Fruit fly (Drosophila melanogaster) ovary, adult (tissue): Measurements from ENCODE around the gene Ptp61F.

Experiments used
- CG17801 ChIP-seq: fragments of 200-800 bp; optimal IDR thresholded peaks from 2 replicates; lab custom pipeline; 2019; ENCODE audit warnings: missing biosample characterization, mild to moderate bottlenecking, missing genetic modification characterization, moderate library complexity; ENCODE audit not compliant: partially characterized antibody

Gene Ptp61F

DNA sequence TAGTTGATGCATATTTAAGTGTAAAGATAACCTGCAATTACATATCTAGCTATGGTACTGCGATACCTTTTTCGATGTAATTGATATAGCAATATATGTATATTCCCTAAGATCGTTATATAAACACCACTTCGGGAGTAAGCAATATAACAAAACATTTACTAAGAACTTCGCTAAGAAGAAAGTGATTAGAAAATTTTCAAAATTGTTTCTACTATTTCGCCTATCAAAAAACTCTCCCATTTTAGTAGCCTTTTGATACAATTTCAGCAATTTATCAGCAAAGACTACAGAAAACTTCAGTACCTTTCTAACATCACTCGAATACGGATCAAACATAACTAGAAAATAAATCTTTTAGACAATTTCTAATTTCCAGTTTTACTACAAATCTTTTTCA is 2.3 kb upstream of the Ptp61F start, which contains the start of gene robl62A:
Gene robl62A (plus strand): TSS at position 301 of the 400 bp plus-strand sequence.
- no peak for TF ChIP-seq CG17801 (GFP tag; lab: Kevin White, UChicago)

DNA sequence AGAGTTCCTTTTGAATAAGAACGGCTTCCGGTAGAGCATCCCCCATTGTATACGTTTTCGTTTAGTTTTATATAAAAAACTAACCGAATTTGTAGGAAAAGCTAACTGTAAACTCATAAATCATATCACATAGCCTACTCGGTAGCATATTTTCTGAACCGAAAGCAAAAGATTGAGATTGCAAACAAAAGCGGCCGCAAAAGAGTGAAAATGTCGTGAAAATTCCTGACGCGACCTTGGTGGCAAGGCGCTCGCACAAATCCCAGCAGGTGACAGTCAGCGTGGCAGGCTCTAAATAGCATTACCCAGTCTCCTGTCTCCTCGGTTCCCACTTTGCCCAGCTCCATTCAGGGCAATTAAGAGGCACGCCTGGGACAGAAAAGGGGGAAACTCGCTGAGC is 3.1 kb downstream of the Ptp61F start, which contains the start of gene Naa30B:
Gene Naa30B (minus strand): TSS at position 101 of the 400 bp plus-strand sequence.
- TF ChIP-seq CG17801 (GFP tag; lab: Kevin White, UChicago): no peak

DNA sequence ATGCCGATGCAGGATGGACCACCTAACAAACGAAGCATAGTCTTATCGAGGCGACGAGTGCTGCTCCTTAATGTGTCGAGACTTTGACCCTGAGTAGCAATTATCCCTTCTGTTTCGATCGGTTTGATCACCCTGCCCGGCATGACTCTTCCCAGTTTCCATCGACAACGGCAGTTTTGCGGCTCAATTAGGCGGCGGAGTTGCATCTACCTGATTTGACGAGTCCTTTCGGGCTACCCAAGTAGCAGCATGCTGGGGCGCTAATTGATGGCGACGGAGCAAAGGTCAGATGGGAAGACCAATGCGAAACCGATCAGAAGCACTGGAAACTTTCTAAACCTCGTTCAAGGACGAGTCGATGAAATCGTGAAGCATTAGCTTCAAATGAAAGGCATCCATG is 4.0 kb downstream of the Ptp61F start:
- TF ChIP-seq CG17801 (GFP tag; lab: Kevin White, UChicago): no peak

DNA sequence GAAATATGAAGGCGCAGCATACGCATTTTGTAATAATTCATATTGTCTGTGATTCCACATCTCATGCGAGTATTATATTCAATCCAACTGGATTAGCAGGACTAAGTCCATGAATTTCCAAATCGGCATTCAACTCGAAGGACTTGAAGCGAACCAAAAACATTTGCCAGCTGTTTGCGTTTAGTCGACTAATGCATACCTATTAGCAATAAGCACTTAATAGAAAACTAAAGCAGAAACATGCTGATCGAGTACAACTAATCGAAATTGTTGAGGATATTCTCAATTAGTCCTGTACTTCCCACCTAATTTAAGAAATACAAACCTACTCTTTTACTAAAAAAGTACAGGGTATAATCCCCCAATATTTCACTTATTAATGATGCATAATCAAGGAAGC is 5.8 kb downstream of the Ptp61F start:
- TF ChIP-seq CG17801 (GFP tag; lab: Kevin White, UChicago): no peak

DNA sequence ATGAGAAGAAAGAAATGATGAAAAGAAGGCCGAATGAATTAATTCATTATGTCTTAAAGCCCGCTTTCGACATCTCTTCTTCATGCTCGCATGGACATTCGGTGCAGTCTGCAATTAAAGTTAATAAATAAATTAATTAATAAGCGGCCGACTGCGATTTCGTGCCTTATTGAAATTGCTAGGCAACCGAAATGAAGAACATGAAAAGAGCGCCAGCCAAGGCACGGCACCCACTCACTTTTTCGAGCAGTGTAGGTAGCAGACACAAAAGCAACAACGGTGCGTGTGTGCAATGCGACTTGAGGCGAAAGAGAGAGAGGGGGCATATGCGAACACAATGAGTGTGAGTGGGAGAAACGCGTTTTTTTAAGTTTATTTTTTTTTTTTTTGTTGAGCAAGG is 10.6 kb downstream of the Ptp61F start:
- TF ChIP-seq CG17801 (GFP tag; lab: Kevin White, UChicago): no peak

DNA sequence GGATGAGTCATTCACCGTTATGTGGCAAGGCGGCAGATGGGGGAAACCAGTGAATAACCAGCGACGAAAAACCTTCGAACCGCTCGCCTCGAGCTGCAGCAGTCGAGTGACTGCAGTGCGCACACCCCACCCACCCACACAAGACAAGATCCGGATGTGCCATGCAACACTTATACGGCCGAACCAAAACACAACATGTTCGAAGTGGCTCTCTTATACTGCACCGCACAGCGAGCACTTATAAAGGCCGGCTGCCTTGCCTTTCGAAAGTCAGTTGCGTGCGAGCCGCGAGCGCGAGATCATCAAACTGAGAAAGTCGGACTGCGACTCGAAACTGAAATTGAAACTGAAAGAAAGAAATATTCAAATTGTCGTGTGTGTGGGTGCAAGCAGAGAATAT is 11.5 kb downstream of the Ptp61F start, which contains the start of gene rho:
Gene rho (plus strand): TSS at position 265 of the 400 bp plus-strand sequence.
- TF ChIP-seq CG17801 (GFP tag; lab: Kevin White, UChicago): peak; percentile 28

DNA sequence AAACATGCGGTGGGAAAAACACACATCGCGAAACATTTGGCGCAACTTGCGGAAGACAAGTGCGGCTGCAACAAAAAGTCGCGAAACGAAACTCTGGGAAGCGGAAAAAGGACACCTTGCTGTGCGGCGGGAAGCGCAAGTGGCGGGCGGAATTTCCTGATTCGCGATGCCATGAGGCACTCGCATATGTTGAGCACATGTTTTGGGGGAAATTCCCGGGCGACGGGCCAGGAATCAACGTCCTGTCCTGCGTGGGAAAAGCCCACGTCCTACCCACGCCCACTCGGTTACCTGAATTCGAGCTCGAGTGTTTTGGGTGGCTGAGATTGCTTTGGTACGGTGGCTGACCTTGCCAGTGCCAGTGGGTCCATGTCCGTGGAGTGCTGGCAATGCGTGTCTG is 13.2 kb downstream of the Ptp61F start:
- no peak for TF ChIP-seq CG17801 (GFP tag; lab: Kevin White, UChicago)

- no peak for TF ChIP-seq CG17801 (GFP tag; lab: Kevin White, UChicago)
These were observed 16.9 kb downstream of the Ptp61F start for dm6 chr3L:1457998-1458728.

- no peak for TF ChIP-seq CG17801 (GFP tag; lab: Kevin White, UChicago)
These were observed 17.8 kb downstream of the Ptp61F start for dm6 chr3L:1457281-1457680.

dm6 chr3L:1450940-1451339 is 24.1 kb downstream of the Ptp61F start:
- no peak for TF ChIP-seq CG17801 (GFP tag; lab: Kevin White, UChicago)

DNA sequence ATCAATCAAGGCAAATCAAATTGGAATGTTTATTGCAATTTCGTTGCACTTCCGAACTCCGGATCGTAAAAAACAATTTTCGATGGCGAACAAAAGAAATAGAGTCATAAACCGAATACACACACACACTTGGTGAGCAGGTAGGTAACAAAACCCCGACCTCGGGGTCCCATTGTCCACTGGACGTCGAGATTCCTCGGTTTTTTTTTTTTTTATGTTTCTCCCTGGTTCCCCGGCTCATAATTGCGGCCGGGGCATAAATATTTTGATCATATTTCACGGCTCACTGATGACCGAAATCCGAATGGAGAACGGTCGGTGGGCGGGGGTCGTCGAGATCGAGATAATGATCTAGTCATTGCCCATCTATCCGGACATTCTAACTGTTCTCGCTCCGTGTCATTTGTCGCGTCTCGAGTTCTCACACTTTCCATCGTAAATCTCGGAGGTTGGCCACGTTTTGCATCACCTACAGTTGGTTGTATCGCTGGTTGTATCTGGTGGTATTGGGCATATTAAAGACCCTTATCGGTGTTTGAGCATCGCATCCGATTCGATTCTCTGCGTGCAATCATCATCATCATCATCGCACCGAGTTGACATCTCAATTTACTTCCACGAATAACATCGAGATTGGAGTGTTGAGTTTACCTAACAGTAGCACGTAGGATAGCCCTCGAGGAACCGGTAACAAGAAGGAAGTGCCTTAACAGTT is 27.1 kb downstream of the Ptp61F start:
- no peak for TF ChIP-seq CG17801 (GFP tag; lab: Kevin White, UChicago)

- peak; percentile 1 for TF ChIP-seq CG17801 (GFP tag; lab: Kevin White, UChicago)
These were observed 32.2 kb downstream of the Ptp61F start for dm6 chr3L:1442906-1443305.

DNA sequence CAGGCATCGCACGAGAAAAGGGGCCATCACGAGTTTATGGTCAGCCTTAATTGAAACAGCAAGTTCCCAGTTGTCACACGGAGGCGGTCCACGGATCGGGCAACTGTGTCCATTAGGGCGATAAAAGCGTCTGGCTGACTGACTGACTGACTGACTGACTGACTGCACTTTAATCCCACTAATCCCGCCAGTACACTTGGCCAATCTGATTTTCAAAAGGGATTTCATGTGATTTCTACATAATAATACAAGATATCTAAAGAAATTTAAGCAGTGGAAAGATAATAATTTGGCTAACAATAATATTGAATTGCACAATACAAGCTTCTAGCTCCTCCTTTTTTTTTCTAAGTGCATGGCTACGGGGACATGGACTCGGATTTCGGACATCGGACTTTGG is 32.7 kb downstream of the Ptp61F start:
- no peak for TF ChIP-seq CG17801 (GFP tag; lab: Kevin White, UChicago)

dm6 chr3L:1440999-1441398 is 34.1 kb downstream of the Ptp61F start:
- no peak for TF ChIP-seq CG17801 (GFP tag; lab: Kevin White, UChicago)

- TF ChIP-seq CG17801 (GFP tag; lab: Kevin White, UChicago): no peak
These were observed 37.3 kb downstream of the Ptp61F start, which contains the start of gene SA2 for dm6 chr3L:1437772-1438171. TSS of gene SA2 (minus strand) at chr3L:1437872.
